Worm (Caenorhabditis elegans): Measurements from ENCODE around the gene rpl-39.

DNA sequence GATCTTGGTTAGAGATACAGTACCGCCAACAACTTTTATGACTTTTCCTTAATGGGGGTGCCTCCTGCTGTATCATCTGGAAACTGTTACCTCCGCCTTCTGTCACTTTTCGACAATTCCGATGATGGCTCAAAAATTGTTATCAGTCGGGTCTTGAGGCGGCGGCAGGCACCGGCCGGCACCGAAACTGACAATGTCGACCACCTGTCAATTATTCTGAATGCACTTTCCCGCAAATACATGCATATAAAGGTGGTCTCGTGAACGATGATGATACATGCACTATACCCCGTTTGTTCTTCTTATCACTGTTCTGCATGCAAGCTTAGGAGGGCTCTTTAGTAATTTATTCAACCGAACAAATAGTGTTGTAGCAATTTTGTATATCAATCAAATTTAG is 31.8 kb downstream of the rpl-39 start:
- TF ChIP-seq tbx-2 (tag; optimal IDR thresholded peaks at IDR 0.05) (no peak), mdl-1 (tag; optimal IDR thresholded peaks at IDR 0.05) (no peak), snpc-4 (tag; optimal IDR thresholded peaks at IDR 0.05) (no peak), lsy-12 (tag; optimal IDR thresholded peaks at IDR 0.05) (no peak), nhr-237 (tag; optimal IDR thresholded peaks at IDR 0.05) (no peak), elt-2 (tag; optimal IDR thresholded peaks at IDR 0.05) (peak; percentile 98), ZK546.5 (tag; optimal IDR thresholded peaks at IDR 0.05) (no peak), skn-1 (tag; optimal IDR thresholded peaks at IDR 0.05) (no peak), fos-1 (tag; optimal IDR thresholded peaks at IDR 0.05) (no peak), ama-1 (optimal IDR thresholded peaks at IDR 0.05) (no peak), unc-39 (tag; optimal IDR thresholded peaks at IDR 0.05) (no peak), nfya-1 (tag; optimal IDR thresholded peaks at IDR 0.05; ENCODE audit: insufficient read depth) (no peak)
